Fruit fly (Drosophila melanogaster) whole organism, embryonic: ENCODE measurements around the gene fit.

Experiments used
- Blimp-1 ChIP-seq: fragments of 200-800 bp; sonication (Bioruptor generic); optimal IDR thresholded peaks from 3 replicates; lab custom pipeline; 2018; ENCODE audit warnings: missing biosample characterization, missing genetic modification characterization, mild to moderate bottlenecking, moderate library complexity, missing genetic modification reagents
- BtbVII ChIP-seq: fragments of 200-800 bp; sonication (Bioruptor generic); optimal IDR thresholded peaks from 3 replicates; lab custom pipeline; 2017; ENCODE audit warnings: missing biosample characterization, mild to moderate bottlenecking, missing genetic modification characterization
- C15 ChIP-seq: fragments of 200-800 bp; sonication (Bioruptor generic); IDR thresholded peaks from 3 replicates; pipeline ENCODE4 v1.3.6; 2022; ENCODE audit warnings: missing biosample characterization, missing genetic modification characterization
- CG11456 ChIP-seq: fragments of 200-800 bp; sonication (Bioruptor generic); IDR thresholded peaks from 3 replicates; pipeline ENCODE4 v1.3.6; 2022; ENCODE audit warnings: missing biosample characterization, missing genetic modification characterization
- CG11696 ChIP-seq: fragments of 200-800 bp; sonication (Bioruptor generic); IDR thresholded peaks from 2 replicates; pipeline ENCODE4 v1.3.6; 2022; ENCODE audit warnings: missing biosample characterization, missing genetic modification characterization
- CG12942 ChIP-seq: fragments of 200-800 bp; sonication (Bioruptor generic); optimal IDR thresholded peaks from 3 replicates; lab custom pipeline; 2016; ENCODE audit warnings: missing biosample characterization, missing genetic modification characterization
- CG1529 ChIP-seq: fragments of 200-800 bp; sonication (Bioruptor generic); optimal IDR thresholded peaks from 3 replicates; lab custom pipeline; 2018; ENCODE audit warnings: missing biosample characterization, missing genetic modification characterization
- CG16779 ChIP-seq: fragments of 200-800 bp; sonication (Bioruptor generic); IDR thresholded peaks from 2 replicates; pipeline ENCODE4 v1.3.6; 2022; ENCODE audit warnings: missing biosample characterization, missing genetic modification characterization
- CG1792 ChIP-seq: fragments of 200-800 bp; sonication (Bioruptor generic); optimal IDR thresholded peaks from 2 replicates; lab custom pipeline; 2016; ENCODE audit warnings: missing biosample characterization, missing genetic modification characterization
- CG3726 ChIP-seq: fragments of 200-800 bp; sonication (Bioruptor generic); IDR thresholded peaks from 3 replicates; pipeline ENCODE4, ENCODE4 v1.3.6; 2022; ENCODE audit warnings: missing biosample characterization, missing genetic modification characterization
- CG4282 ChIP-seq: fragments of 200-800 bp; sonication (Bioruptor generic); optimal IDR thresholded peaks from 2 replicates; lab custom pipeline; 2016; ENCODE audit warnings: missing biosample characterization, missing genetic modification characterization
- CG4360 ChIP-seq: fragments of 200-800 bp; sonication (Bioruptor generic); IDR thresholded peaks from 2 replicates; pipeline ENCODE4 v1.3.6; 2022; ENCODE audit warnings: missing biosample characterization, missing genetic modification characterization
- CG43689 ChIP-seq: fragments of 200-800 bp; sonication (Bioruptor generic); IDR thresholded peaks from 2 replicates; pipeline ENCODE4 v1.3.6; 2022; ENCODE audit warnings: missing biosample characterization, missing genetic modification characterization
- CG6689 ChIP-seq: fragments of 200-800 bp; sonication (Bioruptor generic); IDR thresholded peaks from 2 replicates; pipeline ENCODE4 v1.3.6; 2022; ENCODE audit warnings: missing biosample characterization, missing genetic modification characterization
- CG7839 ChIP-seq: fragments of 200-800 bp; sonication (Bioruptor generic); optimal IDR thresholded peaks from 3 replicates; lab custom pipeline; 2018; ENCODE audit warnings: missing biosample characterization, mild to moderate bottlenecking, missing genetic modification characterization, moderate library complexity
- CG8281 ChIP-seq: fragments of 200-800 bp; sonication (Bioruptor generic); optimal IDR thresholded peaks from 2 replicates; lab custom pipeline; 2018; ENCODE audit warnings: missing biosample characterization, mild to moderate bottlenecking, missing genetic modification characterization, moderate library complexity
- CG8944 ChIP-seq: fragments of 200-800 bp; sonication (Bioruptor generic); optimal IDR thresholded peaks from 3 replicates; lab custom pipeline; 2016; ENCODE audit warnings: missing biosample characterization, missing genetic modification characterization
- CTCF ChIP-seq: fragments of 200-800 bp; sonication (Bioruptor generic); optimal IDR thresholded peaks from 2 replicates; lab custom pipeline; 2017; ENCODE audit warnings: missing biosample characterization, mild to moderate bottlenecking, missing genetic modification characterization, moderate library complexity
- Chrac-16 ChIP-seq: fragments of 200-800 bp; sonication (Bioruptor generic); optimal IDR thresholded peaks from 3 replicates; lab custom pipeline; 2016; ENCODE audit warnings: missing biosample characterization, missing genetic modification characterization
- Deaf1 ChIP-seq: fragments of 200-800 bp; optimal IDR thresholded peaks from 3 replicates; lab custom pipeline; 2019; ENCODE audit warnings: missing biosample characterization, mild to moderate bottlenecking, missing genetic modification characterization, moderate library complexity
- Drgx ChIP-seq: fragments of 200-800 bp; sonication (Bioruptor generic); IDR thresholded peaks from 2 replicates; pipeline ENCODE4 v1.3.6; 2022; ENCODE audit warnings: missing biosample characterization, missing genetic modification characterization
- Elba2 ChIP-seq: fragments of 200-800 bp; sonication (Bioruptor generic); optimal IDR thresholded peaks from 3 replicates; lab custom pipeline; 2016; ENCODE audit warnings: missing biosample characterization, missing genetic modification characterization
- H15 ChIP-seq: fragments of 200-800 bp; sonication (Bioruptor generic); IDR thresholded peaks from 3 replicates; pipeline ENCODE4 v1.3.6; 2022; ENCODE audit warnings: missing biosample characterization, missing genetic modification characterization
- HHEX ChIP-seq: fragments of 200-800 bp; sonication (Bioruptor generic); optimal IDR thresholded peaks from 3 replicates; lab custom pipeline; 2017; ENCODE audit warnings: missing biosample characterization, mild to moderate bottlenecking, missing genetic modification characterization, missing genetic modification reagents
- HLHmδ ChIP-seq: fragments of 200-800 bp; sonication (Bioruptor generic); optimal IDR thresholded peaks from 2 replicates; lab custom pipeline; 2018; ENCODE audit warnings: missing biosample characterization, mild to moderate bottlenecking, missing genetic modification characterization, moderate library complexity
- Hr3 ChIP-seq: fragments of 200-800 bp; sonication (Bioruptor generic); optimal IDR thresholded peaks from 3 replicates; lab custom pipeline; 2016; ENCODE audit warnings: missing biosample characterization, missing genetic modification characterization
- Myb ChIP-seq: fragments of 200-800 bp; sonication (Bioruptor generic); optimal IDR thresholded peaks from 2 replicates; lab custom pipeline; 2016; ENCODE audit warnings: missing biosample characterization, missing genetic modification characterization
- NC2α ChIP-seq: fragments of 200-800 bp; sonication (Bioruptor generic); optimal IDR thresholded peaks from 2 replicates; lab custom pipeline; 2016; ENCODE audit warnings: missing biosample characterization, missing genetic modification characterization
- Opbp ChIP-seq: fragments of 200-800 bp; sonication (Bioruptor generic); IDR thresholded peaks from 3 replicates; pipeline ENCODE4 v1.3.6; 2022; ENCODE audit warnings: missing biosample characterization, missing genetic modification characterization; ENCODE audit not compliant: partially characterized antibody
- Ptx1 ChIP-seq: fragments of 200-800 bp; sonication (Bioruptor generic); IDR thresholded peaks from 2 replicates; pipeline ENCODE4 v1.3.6; 2022; ENCODE audit warnings: missing biosample characterization, missing genetic modification characterization
- abd-A ChIP-seq: fragments of 200-800 bp; sonication (Bioruptor generic); optimal IDR thresholded peaks from 3 replicates; lab custom pipeline; 2019; ENCODE audit warnings: missing biosample characterization, mild to moderate bottlenecking, missing genetic modification characterization, moderate library complexity
- bsh ChIP-seq, 2 experiments: fragments of 200-800 bp; sonication (Bioruptor generic); optimal IDR thresholded peaks; 2 replicates each; lab custom pipeline; 2017 to 2018; ENCODE audit warnings: mild to moderate bottlenecking in 2 of 2, missing biosample characterization in 2 of 2, missing genetic modification characterization in 2 of 2, moderate library complexity in 1 of 2
- ci ChIP-seq: fragments of 200-800 bp; sonication (Bioruptor generic); IDR thresholded peaks from 3 replicates; pipeline ENCODE4 v1.3.6; 2022; ENCODE audit warnings: missing biosample characterization, missing genetic modification characterization
- danr ChIP-seq: fragments of 200-800 bp; sonication (Bioruptor generic); IDR thresholded peaks from 2 replicates; pipeline ENCODE4 v1.3.6; 2022; ENCODE audit warnings: missing biosample characterization, missing genetic modification characterization
- ewg ChIP-seq: fragments of 200-800 bp; sonication (Bioruptor generic); optimal IDR thresholded peaks from 3 replicates; lab custom pipeline; 2017; ENCODE audit warnings: mild to moderate bottlenecking, missing biosample characterization, missing genetic modification reagents, missing genetic modification characterization
- fd3F ChIP-seq: fragments of 200-800 bp; sonication (Bioruptor generic); optimal IDR thresholded peaks from 2 replicates; lab custom pipeline; 2018; ENCODE audit warnings: missing biosample characterization, mild to moderate bottlenecking, missing genetic modification characterization, moderate library complexity
- fd96Cb ChIP-seq: fragments of 200-800 bp; sonication (Bioruptor generic); optimal IDR thresholded peaks from 2 replicates; lab custom pipeline; 2018; ENCODE audit warnings: missing biosample characterization, mild to moderate bottlenecking, missing genetic modification characterization, moderate library complexity
- gsb-n ChIP-seq: fragments of 200-800 bp; sonication (Bioruptor generic); optimal IDR thresholded peaks from 3 replicates; lab custom pipeline; 2018; ENCODE audit warnings: missing biosample characterization, mild to moderate bottlenecking, missing genetic modification characterization
- hkb ChIP-seq, 2 experiments: fragments of 200-800 bp in 1 of 2; fragments of >200 bp in 1 of 2; sonication (Bioruptor generic) in 1 of 2; IDR thresholded peaks in 1 of 2; optimal IDR thresholded peaks in 1 of 2; 2 replicates each; pipeline versions ENCODE4 v1.3.6 to Lab custom; 2017 to 2022; ENCODE audit warnings: missing biosample characterization in 1 of 2, missing genetic modification characterization in 1 of 2
- lmd ChIP-seq: fragments of 200-800 bp; sonication (Bioruptor generic); IDR thresholded peaks from 2 replicates; pipeline ENCODE4 v1.3.6; 2022; ENCODE audit warnings: missing biosample characterization, missing genetic modification characterization
- mld ChIP-seq: fragments of 200-800 bp; sonication (Bioruptor generic); IDR thresholded peaks from 3 replicates; pipeline ENCODE4 v1.3.6; 2022; ENCODE audit warnings: missing biosample characterization, missing genetic modification characterization; ENCODE audit not compliant: partially characterized antibody
- nerfin-2 ChIP-seq: fragments of 200-800 bp; sonication (Bioruptor generic); IDR thresholded peaks from 2 replicates; pipeline ENCODE4 v1.3.6; 2022; ENCODE audit warnings: missing biosample characterization, missing genetic modification characterization; ENCODE audit not compliant: partially characterized antibody
- nom ChIP-seq: fragments of 200-800 bp; sonication (Bioruptor generic); optimal IDR thresholded peaks from 2 replicates; lab custom pipeline; 2017; ENCODE audit warnings: missing biosample characterization, missing genetic modification characterization, mild to moderate bottlenecking, moderate library complexity, missing genetic modification reagents
- org-1 ChIP-seq: fragments of 200-800 bp; sonication (Bioruptor generic); optimal IDR thresholded peaks from 2 replicates; lab custom pipeline; 2017; ENCODE audit warnings: missing biosample characterization, missing genetic modification characterization
- p53 ChIP-seq: fragments of 200-800 bp; sonication (Bioruptor generic); optimal IDR thresholded peaks from 2 replicates; lab custom pipeline; 2016; ENCODE audit warnings: missing biosample characterization, missing genetic modification characterization
- slp2 ChIP-seq: fragments of 200-800 bp; sonication (Bioruptor generic); optimal IDR thresholded peaks from 2 replicates; lab custom pipeline; 2016; ENCODE audit warnings: missing biosample characterization, missing genetic modification characterization
- ttk ChIP-seq: fragments of 200-800 bp; sonication (Bioruptor generic); IDR thresholded peaks from 2 replicates; pipeline ENCODE4 v2.1.2; 2022; ENCODE audit warnings: missing biosample characterization, missing genetic modification characterization
- zen2 ChIP-seq: fragments of 200-800 bp; sonication (Bioruptor generic); IDR thresholded peaks from 3 replicates; pipeline ENCODE4 v1.3.6; 2022; ENCODE audit warnings: missing biosample characterization, missing genetic modification characterization; ENCODE audit not compliant: partially characterized antibody

The fit gene

DNA sequence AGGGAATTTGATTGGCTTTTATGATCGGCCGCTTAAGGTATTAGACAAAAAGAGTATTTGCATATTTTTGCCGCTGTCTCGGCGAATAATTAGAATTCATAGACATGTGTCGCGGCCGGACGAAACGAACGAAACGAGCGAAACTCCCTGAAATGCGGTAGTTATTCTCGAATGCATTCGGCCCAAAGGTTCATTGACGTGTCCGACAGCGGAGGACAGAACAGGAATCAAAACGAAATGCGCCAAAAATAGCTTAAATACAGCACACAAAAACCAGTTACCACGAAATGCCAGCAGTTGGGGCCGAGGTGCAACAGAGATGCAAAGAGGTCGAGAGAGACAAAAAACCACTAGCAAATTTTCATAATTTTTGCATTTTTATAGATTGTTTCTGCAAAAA, 20.1 kb upstream of the fit start:
- TF ChIP-seq Opbp (GFP tag; lab: Robert Waterston, UW), result no peak
- no peak for TF ChIP-seq nerfin-2 (GFP tag; lab: Robert Waterston, UW)
- TF ChIP-seq zen2 (GFP tag; lab: Robert Waterston, UW), result no peak
- TF ChIP-seq org-1 (GFP tag; lab: Kevin White, UChicago), result no peak
- TF ChIP-seq BtbVII (GFP tag; lab: Kevin White, UChicago), result no peak
- no peak for TF ChIP-seq C15
- TF ChIP-seq CG11696 (GFP tag; lab: Robert Waterston, UW), result no peak
- TF ChIP-seq CG43689 (GFP tag; lab: Robert Waterston, UW), result no peak
- TF ChIP-seq abd-A, result no peak
- no peak for TF ChIP-seq hkb (optimal IDR thresholded peaks at IDR 0.05; lab: Kevin White, UChicago)
- no peak for TF ChIP-seq hkb (GFP tag; IDR thresholded peaks at IDR 0.05; lab: Robert Waterston, UW)
- no peak for TF ChIP-seq CG8281
- TF ChIP-seq CG12942 (GFP tag; lab: Kevin White, UChicago), result no peak
- no peak for TF ChIP-seq CG8944 (GFP tag; lab: Kevin White, UChicago)
- TF ChIP-seq Deaf1 (tag; lab: Kevin White, UChicago), result no peak
- TF ChIP-seq slp2, result no peak
- TF ChIP-seq CTCF (GFP tag; lab: Kevin White, UChicago), result no peak
- TF ChIP-seq CG1792 (GFP tag; lab: Kevin White, UChicago), result no peak
- no peak for TF ChIP-seq NC2α (GFP tag; lab: Kevin White, UChicago)
- TF ChIP-seq ewg (GFP tag; lab: Kevin White, UChicago), result no peak
- no peak for TF ChIP-seq CG6689 (GFP tag; lab: Robert Waterston, UW)

DNA sequence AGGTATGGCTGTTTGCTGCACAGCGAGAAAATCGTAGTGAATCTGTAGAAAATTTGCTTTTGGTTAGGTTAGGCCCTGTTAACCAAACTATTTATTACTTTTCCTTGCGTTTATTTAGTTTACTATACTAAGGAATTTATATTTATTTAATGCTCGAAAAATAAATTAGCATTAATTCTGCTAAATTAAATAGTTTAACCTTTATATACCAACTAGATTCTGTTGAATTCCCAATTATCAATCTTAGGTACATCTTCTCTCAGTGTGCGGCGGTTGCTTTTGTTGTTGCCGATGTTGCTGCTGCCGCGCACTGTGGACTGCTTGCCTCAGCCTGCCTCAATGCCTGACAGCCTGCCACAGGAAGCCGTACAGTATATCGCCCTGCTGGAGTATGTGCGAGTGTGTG, 14.9 kb upstream of the fit start:
- no peak for TF ChIP-seq fd96Cb
- TF ChIP-seq nom (GFP tag; lab: Kevin White, UChicago), result peak; percentile 47
- TF ChIP-seq HLHmδ (GFP tag; lab: Kevin White, UChicago), result no peak
- 0 out of 3 replicates have a peak, but pooled peaks have one; percentile 15 for TF ChIP-seq CG11456 (GFP tag; lab: Robert Waterston, UW)
- peak; percentile 63; the same call in 1 of the 2 replicates for TF ChIP-seq Drgx (GFP tag; lab: Robert Waterston, UW)
- no peak for TF ChIP-seq mld
- peak in 1 of 2 experiments; percentile 31 for TF ChIP-seq bsh (GFP tag; optimal IDR thresholded peaks at IDR 0.05; lab: Kevin White, UChicago)

- TF ChIP-seq danr (GFP tag; lab: Robert Waterston, UW) (no peak), CG4360 (GFP tag; lab: Robert Waterston, UW) (peak; percentile 66), CG3726 (GFP tag; lab: Robert Waterston, UW) (0 out of 3 replicates have a peak, but pooled peaks have one; percentile 6)
Measured at dm6 chr3R:21898758-21899157, 14.5 kb upstream of the fit start.

dm6 chr3R:21897565-21897964, 13.3 kb upstream of the fit start:
- TF ChIP-seq Blimp-1 (GFP tag; lab: Kevin White, UChicago), result no peak
- peak; percentile 96 for TF ChIP-seq Drgx (GFP tag; lab: Robert Waterston, UW)
- no peak for TF ChIP-seq HHEX (GFP tag; lab: Kevin White, UChicago)
- peak; percentile 30; the same call in 1 of the 2 replicates for TF ChIP-seq ttk (GFP tag; lab: Robert Waterston, UW)
- no peak for TF ChIP-seq Ptx1 (GFP tag; lab: Robert Waterston, UW)
- TF ChIP-seq Hr3 (GFP tag; lab: Kevin White, UChicago), result no peak
- TF ChIP-seq fd3F (GFP tag; lab: Kevin White, UChicago), result no peak
- TF ChIP-seq CG4282 (GFP tag; lab: Kevin White, UChicago), result no peak
- TF ChIP-seq CG16779 (GFP tag; lab: Robert Waterston, UW), result no peak
- no peak for TF ChIP-seq CG7839 (tag; lab: Kevin White, UChicago)
- 0 out of 3 replicates have a peak, but pooled peaks have one; percentile 11 for TF ChIP-seq ci
- TF ChIP-seq gsb-n, result no peak
- 0 out of 3 replicates have a peak, but pooled peaks have one; percentile 21 for TF ChIP-seq H15 (GFP tag; lab: Robert Waterston, UW)
- TF ChIP-seq Myb, result no peak
- no peak for TF ChIP-seq Elba2 (GFP tag; lab: Kevin White, UChicago)
- TF ChIP-seq lmd (GFP tag; lab: Robert Waterston, UW), result peak; percentile 24; the same call in 1 of the 2 replicates
- TF ChIP-seq Chrac-16, result no peak
- no peak for TF ChIP-seq CG1529 (GFP tag; lab: Kevin White, UChicago)
- no peak for TF ChIP-seq p53 (GFP tag; lab: Kevin White, UChicago)
